Worm (Caenorhabditis elegans) whole organism, L3 larva: Measurements from ENCODE around the gene F32E10.5.
"Not testable (repeated sequence)": the region's sequence is repeated elsewhere in the genome, so short reads cannot be mapped to it uniquely, and the experiment has no call there.

Experiments
- ama-1 ChIP-seq: fragments of 150-350 bp; optimal IDR thresholded peaks from 2 replicates; lab custom pipeline; 2018
- ceh-16 ChIP-seq: sonication (generic microtip); optimal IDR thresholded peaks from 2 replicates; lab custom pipeline; 2017; ENCODE audit warnings: missing biosample characterization, missing genetic modification characterization
- ceh-28 ChIP-seq: fragments of 150-350 bp; optimal IDR thresholded peaks from 2 replicates; lab custom pipeline; 2014; ENCODE audit warnings: missing biosample characterization, missing genetic modification reagents, missing genetic modification characterization
- ceh-9 ChIP-seq: sonication (generic microtip); optimal IDR thresholded peaks from 2 replicates; lab custom pipeline; 2018; ENCODE audit warnings: missing biosample characterization, missing genetic modification characterization
- daf-12 ChIP-seq: fragments of 150-350 bp; optimal IDR thresholded peaks from 2 replicates; lab custom pipeline; 2014; ENCODE audit warnings: missing biosample characterization, missing genetic modification reagents, missing genetic modification characterization
- egl-27 ChIP-seq: sonication (generic microtip); optimal IDR thresholded peaks from 4 replicates; lab custom pipeline; 2017; ENCODE audit warnings: missing biosample characterization, missing genetic modification reagents, missing genetic modification characterization
- egl-5 ChIP-seq: fragments of 150-350 bp; optimal IDR thresholded peaks from 2 replicates; lab custom pipeline; 2017; ENCODE audit warnings: missing biosample characterization, missing genetic modification reagents, missing genetic modification characterization, inconsistent platforms
- elt-1 ChIP-seq: fragments of 150-350 bp; optimal IDR thresholded peaks from 2 replicates; lab custom pipeline; 2014; ENCODE audit warnings: missing biosample characterization, missing genetic modification characterization
- elt-2 ChIP-seq: sonication (generic microtip); optimal IDR thresholded peaks from 2 replicates; lab custom pipeline; 2016; ENCODE audit warnings: missing genetic modification reagents, mild to moderate bottlenecking, missing genetic modification characterization, missing compliant biosample characterization
- elt-3 ChIP-seq, 3 experiments: fragments of 150-350 bp in 1 of 3; sonication (generic microtip) in 2 of 3; optimal IDR thresholded peaks; 2 replicates in 2 of 3; 4 replicates in 1 of 3; lab custom pipeline; 2014 to 2017; ENCODE audit warnings: missing biosample characterization in 3 of 3, missing genetic modification characterization in 3 of 3
- eor-1 ChIP-seq, 2 experiments: fragments of 150-350 bp; optimal IDR thresholded peaks; 2 replicates each; lab custom pipeline; 2014 to 2018; ENCODE audit warnings: missing biosample characterization in 2 of 2, missing genetic modification characterization in 2 of 2
- fkh-10 ChIP-seq: sonication (generic microtip); optimal IDR thresholded peaks from 2 replicates; lab custom pipeline; 2017; ENCODE audit warnings: missing biosample characterization, missing genetic modification reagents, missing genetic modification characterization
- fkh-2 ChIP-seq: fragments of 150-350 bp; optimal IDR thresholded peaks from 2 replicates; lab custom pipeline; 2014; ENCODE audit warnings: missing biosample characterization, missing genetic modification reagents, missing genetic modification characterization
- hmg-11 ChIP-seq: sonication (generic microtip); optimal IDR thresholded peaks from 2 replicates; lab custom pipeline; 2016; ENCODE audit warnings: missing genetic modification characterization, missing compliant biosample characterization
- jun-1 ChIP-seq: fragments of 150-350 bp; optimal IDR thresholded peaks from 2 replicates; lab custom pipeline; 2014; ENCODE audit warnings: missing biosample characterization, missing genetic modification reagents, missing genetic modification characterization
- lin-15B ChIP-seq: fragments of 150-350 bp; optimal IDR thresholded peaks from 2 replicates; lab custom pipeline; 2014; ENCODE audit warnings: missing biosample characterization, missing genetic modification characterization
- lin-39 ChIP-seq: fragments of 150-350 bp; optimal IDR thresholded peaks from 2 replicates; lab custom pipeline; 2018; ENCODE audit warnings: missing biosample characterization, missing genetic modification reagents, missing genetic modification characterization
- lsy-12 ChIP-seq: sonication (generic microtip); optimal IDR thresholded peaks from 2 replicates; lab custom pipeline; 2016; ENCODE audit warnings: mild to moderate bottlenecking, missing genetic modification characterization, missing compliant biosample characterization
- mml-1 ChIP-seq: fragments of 150-350 bp; sonication (generic microtip); optimal IDR thresholded peaks from 3 replicates; lab custom pipeline; 2014; ENCODE audit warnings: missing biosample characterization, missing genetic modification characterization
- nfya-1 ChIP-seq: sonication (generic microtip); optimal IDR thresholded peaks from 2 replicates; lab custom pipeline; 2017; ENCODE audit warnings: missing genetic modification characterization, mild to moderate bottlenecking, missing compliant biosample characterization, antibody characterized with exemption, moderate library complexity; ENCODE audit not compliant: insufficient read depth
- nhr-23 ChIP-seq: fragments of 150-350 bp; optimal IDR thresholded peaks from 2 replicates; lab custom pipeline; 2014; ENCODE audit warnings: missing biosample characterization, missing genetic modification reagents, missing genetic modification characterization
- nhr-237 ChIP-seq: fragments of 150-350 bp; optimal IDR thresholded peaks from 2 replicates; lab custom pipeline; 2014; ENCODE audit warnings: missing biosample characterization, missing genetic modification characterization
- nhr-28 ChIP-seq: fragments of 150-350 bp; optimal IDR thresholded peaks from 2 replicates; lab custom pipeline; 2014; ENCODE audit warnings: missing biosample characterization, missing genetic modification characterization
- nhr-76 ChIP-seq: fragments of 150-350 bp; sonication (generic microtip); optimal IDR thresholded peaks from 5 replicates; lab custom pipeline; 2014; ENCODE audit warnings: missing biosample characterization, missing genetic modification characterization
- nhr-77 ChIP-seq: fragments of 150-350 bp; optimal IDR thresholded peaks from 2 replicates; lab custom pipeline; 2014; ENCODE audit warnings: missing biosample characterization, missing genetic modification characterization
- pha-4 ChIP-seq: fragments of 150-350 bp; optimal IDR thresholded peaks from 2 replicates; lab custom pipeline; 2014; ENCODE audit warnings: missing biosample characterization, missing genetic modification reagents, missing genetic modification characterization
- pqm-1 ChIP-seq: fragments of 150-350 bp; optimal IDR thresholded peaks from 2 replicates; lab custom pipeline; 2017; ENCODE audit warnings: missing biosample characterization, missing genetic modification characterization, inconsistent platforms
- skn-1 ChIP-seq: fragments of 150-350 bp; optimal IDR thresholded peaks from 2 replicates; lab custom pipeline; 2014; ENCODE audit warnings: missing biosample characterization, missing genetic modification characterization
- snpc-4 ChIP-seq: fragments of 150-350 bp; optimal IDR thresholded peaks from 2 replicates; lab custom pipeline; 2014; ENCODE audit warnings: missing biosample characterization, missing genetic modification characterization
- ztf-11 ChIP-seq: fragments of 150-350 bp; optimal IDR thresholded peaks from 2 replicates; lab custom pipeline; 2014; ENCODE audit warnings: missing biosample characterization, missing genetic modification characterization
- ztf-4 ChIP-seq: fragments of 150-350 bp; optimal IDR thresholded peaks from 2 replicates; lab custom pipeline; 2014; ENCODE audit warnings: missing biosample characterization, missing genetic modification characterization

The F32E10.5 gene

DNA sequence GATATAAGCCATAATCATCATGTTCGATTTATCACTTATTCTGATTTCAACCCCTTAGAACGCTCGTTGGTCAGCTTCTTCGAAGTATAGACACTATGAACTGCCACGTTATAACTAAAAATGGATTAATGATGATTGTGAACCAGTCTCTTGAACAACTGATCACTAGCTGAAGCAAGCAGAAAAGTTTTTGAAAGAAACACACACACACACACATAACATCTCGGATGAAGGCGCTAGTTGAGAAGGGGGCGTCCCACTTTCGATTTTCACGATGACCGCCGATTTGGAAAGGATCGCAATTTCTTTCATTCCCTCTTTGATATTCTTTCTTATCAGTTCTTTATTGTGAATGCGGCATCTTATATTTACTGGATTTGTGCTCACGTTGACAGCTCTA, 9.6 kb downstream of the F32E10.5 start, which contains the start of gene clec-180:
Gene clec-180, plus strand, starts transcription at position 301 of the 400 bp plus-strand sequence.
- TF ChIP-seq elt-1: no peak
- TF ChIP-seq fkh-10 (GFP tag; lab: Kevin White, UChicago): no peak
- TF ChIP-seq egl-5 (tag; lab: Kevin White, UChicago): no peak
- no peak for TF ChIP-seq ceh-28 (tag; lab: Kevin White, UChicago)
- TF ChIP-seq nhr-28: no peak
- TF ChIP-seq ztf-4 (tag; lab: Kevin White, UChicago): no peak
- no peak for TF ChIP-seq egl-27
- no peak for TF ChIP-seq ztf-11 (tag; lab: Kevin White, UChicago)
- TF ChIP-seq daf-12 (tag; lab: Kevin White, UChicago): no peak
- TF ChIP-seq pqm-1 (tag; lab: Kevin White, UChicago): no peak
- no peak for TF ChIP-seq nhr-77 (tag; lab: Kevin White, UChicago)

DNA sequence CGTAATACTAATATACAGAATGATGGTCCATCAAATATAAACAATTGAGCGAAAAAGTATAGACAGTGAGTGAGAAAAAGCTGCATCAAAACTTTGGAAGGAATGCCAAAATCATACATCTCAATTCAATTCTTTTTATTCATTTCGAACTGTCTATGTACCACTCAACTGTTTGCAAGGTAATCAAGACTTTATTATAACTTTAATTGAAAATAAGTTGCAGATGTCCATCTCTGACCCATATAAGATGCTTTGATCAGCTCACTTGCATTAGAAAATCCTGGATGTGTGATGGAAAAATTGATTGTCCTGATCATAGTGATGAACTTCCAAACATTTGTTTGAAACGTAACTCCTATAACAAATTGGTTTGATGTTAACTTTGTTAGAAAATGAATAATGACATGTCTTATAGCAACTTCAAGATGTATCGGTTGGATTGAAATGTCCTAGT, 10.6 kb downstream of the F32E10.5 start, which contains the start of gene F32E10.8:
Gene F32E10.8, plus strand, starts transcription at position 51 of the 454 bp plus-strand sequence.
- TF ChIP-seq jun-1 (no peak), nhr-77 (tag; lab: Kevin White, UChicago) (no peak), nhr-76 (tag; lab: Kevin White, UChicago) (no peak), mml-1 (tag; lab: Kevin White, UChicago) (no peak), pha-4 (tag; lab: Kevin White, UChicago) (no peak), egl-5 (tag; lab: Kevin White, UChicago) (no peak), lsy-12 (tag; lab: Kevin White, UChicago) (no peak), egl-27 (no peak)

DNA sequence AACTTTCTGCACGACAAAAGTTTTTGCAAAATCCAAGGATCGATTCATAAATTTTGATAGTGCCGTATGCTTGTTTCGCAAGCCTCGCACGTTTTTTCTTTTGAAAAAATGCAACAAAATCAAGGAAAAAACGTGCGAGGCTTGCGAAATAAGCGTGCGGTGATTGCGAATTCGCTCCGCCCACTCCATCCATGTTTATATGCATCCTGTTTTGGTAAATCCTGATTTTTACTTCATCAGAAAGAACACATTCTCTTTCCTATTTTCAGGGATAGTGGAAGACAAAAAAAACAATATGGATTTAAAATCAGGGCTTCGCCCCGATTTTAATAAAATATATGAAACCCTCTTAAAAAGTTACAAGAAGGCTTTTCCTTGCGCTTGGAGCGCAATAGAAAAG, 14.3 kb downstream of the F32E10.5 start, which contains the start of gene F32E10.9:
Gene F32E10.9, minus strand, starts transcription at position 101 of the 400 bp plus-strand sequence.
- not testable (repeated sequence) for TF ChIP-seq elt-2 (tag; lab: Kevin White, UChicago); ama-1 (lab: Kevin White, UChicago); ztf-4 (tag; lab: Kevin White, UChicago)
- TF ChIP-seq, all 47 proteins: peak for 0; not testable (repeated sequence) for 47

DNA sequence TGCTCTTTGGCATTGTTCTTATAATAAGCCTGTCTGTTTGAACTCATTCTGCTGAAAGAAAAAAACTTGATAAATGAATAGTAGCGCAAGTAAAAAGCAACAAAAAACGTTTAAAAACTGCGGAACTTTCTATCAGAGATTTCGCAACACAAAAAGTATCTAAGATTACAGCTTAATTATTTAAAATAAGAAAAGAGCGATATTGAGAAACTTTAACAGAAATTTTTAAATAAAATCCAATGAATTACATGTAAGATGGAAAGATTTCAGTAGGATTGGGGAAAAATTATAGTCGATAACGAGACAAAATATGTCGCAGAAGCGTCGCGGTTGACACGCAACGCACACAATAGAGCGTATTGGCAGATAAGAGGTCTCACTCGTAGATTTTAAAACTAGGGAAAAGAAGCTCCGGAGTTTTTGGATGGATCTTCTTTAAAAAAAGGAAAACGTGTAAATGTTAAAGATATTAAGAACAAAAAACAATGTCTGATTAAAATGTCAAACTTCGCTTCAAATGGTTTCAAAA, 16.5 kb downstream of the F32E10.5 start, which contains the start of gene ima-3:
Gene ima-3, minus strand, starts transcription at position 51 of the 529 bp plus-strand sequence.
- TF ChIP-seq nhr-23 (tag; lab: Kevin White, UChicago): peak; percentile 33
- peak; percentile 48 for TF ChIP-seq lin-39 (tag; lab: Kevin White, UChicago)
- TF ChIP-seq snpc-4: peak; percentile 29
- no peak for TF ChIP-seq eor-1 (tag; optimal IDR thresholded peaks at IDR 0.05; lab: Kevin White, UChicago)
- peak; percentile 78 for TF ChIP-seq pha-4 (tag; lab: Kevin White, UChicago)
- TF ChIP-seq egl-5 (tag; lab: Kevin White, UChicago): peak; percentile 53
- TF ChIP-seq fkh-2 (tag; lab: Kevin White, UChicago): no peak
- TF ChIP-seq nfya-1 (tag; lab: Kevin White, UChicago): peak; percentile 59
- TF ChIP-seq hmg-11 (tag; lab: Kevin White, UChicago): peak; percentile 39
- TF ChIP-seq nhr-237: no peak
- TF ChIP-seq lin-15B (tag; lab: Kevin White, UChicago): peak; percentile 75
- peak; percentile 12 for TF ChIP-seq elt-2 (tag; lab: Kevin White, UChicago)

- no peak for TF ChIP-seq ceh-16 (tag; lab: Kevin White, UChicago)
- TF ChIP-seq snpc-4: no peak
- no peak for TF ChIP-seq elt-3 (tag; optimal IDR thresholded peaks at IDR 0.05; lab: Kevin White, UChicago)
- no peak for TF ChIP-seq nhr-28
These were observed 18.9 kb downstream of the F32E10.5 start for ce11 chrIV:7559237-7559636.

DNA sequence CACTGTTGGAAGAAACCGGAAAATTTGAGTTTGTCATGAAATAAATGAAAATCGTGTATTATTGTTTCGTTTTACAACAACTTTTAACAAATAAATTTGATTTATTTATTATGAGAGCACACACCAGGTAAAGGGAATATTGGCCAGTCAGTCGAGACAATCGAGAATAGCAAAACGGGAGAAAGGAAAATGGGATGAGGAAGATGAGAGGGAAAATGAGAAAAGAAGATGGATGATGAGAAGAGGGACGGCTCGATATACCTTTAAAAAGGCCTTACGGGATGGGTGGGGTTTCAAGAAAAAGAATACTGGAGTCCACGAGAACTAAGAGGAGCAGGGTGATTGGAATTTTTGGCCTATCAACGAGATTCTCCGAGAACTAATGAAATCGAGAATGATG, 19.5 kb downstream of the F32E10.5 start:
- no peak for TF ChIP-seq snpc-4
- no peak for TF ChIP-seq nhr-77 (tag; lab: Kevin White, UChicago)
- no peak for TF ChIP-seq elt-3 (tag; optimal IDR thresholded peaks at IDR 0.05; lab: Kevin White, UChicago)
- TF ChIP-seq ceh-28 (tag; lab: Kevin White, UChicago): no peak
- TF ChIP-seq jun-1: no peak
- TF ChIP-seq nfya-1 (tag; lab: Kevin White, UChicago): no peak
- no peak for TF ChIP-seq ceh-9 (tag; lab: Kevin White, UChicago)
- TF ChIP-seq skn-1 (tag; lab: Kevin White, UChicago): no peak
- TF ChIP-seq ama-1 (lab: Kevin White, UChicago): no peak
- no peak for TF ChIP-seq fkh-10 (GFP tag; lab: Kevin White, UChicago)
